Worm (Caenorhabditis elegans) whole organism, L4/young adult: ENCODE results near the gene T11B7.2.

Experiments used
- dao-5 ChIP-seq: sonication (generic microtip); optimal IDR thresholded peaks from 2 replicates; lab custom pipeline; 2016; ENCODE audit warnings: missing genotype, missing genetic modification characterization, moderate library complexity, missing compliant biosample characterization
- him-1 ChIP-seq: sonication (generic microtip); optimal IDR thresholded peaks from 2 replicates; lab custom pipeline; 2016; ENCODE audit warnings: missing genotype, missing genetic modification reagents, missing genetic modification characterization, missing compliant biosample characterization

- no peak for TF ChIP-seq him-1 (tag; lab: Kevin White, UChicago)
- TF ChIP-seq dao-5 (tag; lab: Kevin White, UChicago) = no peak
These were observed 30.7 kb downstream of the T11B7.2 start, which contains the start of gene exc-5 for ce11 chrIV:8813614-8814013.
